Worm (Caenorhabditis elegans) whole organism, L4 larva: ENCODE measurements around the gene fmo-2.
"Not testable (repeated sequence)": the region's sequence is repeated elsewhere in the genome, so short reads cannot be mapped to it uniquely, and the experiment has no call there.

Source experiments
- egl-27 ChIP-seq: sonication (generic microtip); optimal IDR thresholded peaks from 3 replicates; lab custom pipeline; 2017; ENCODE audit warnings: missing biosample characterization, missing genetic modification reagents, missing genetic modification characterization
- mep-1 ChIP-seq: fragments of 150-350 bp; sonication (generic microtip); optimal IDR thresholded peaks from 3 replicates; lab custom pipeline; 2014; ENCODE audit warnings: missing biosample characterization, missing genetic modification characterization
- mes-2 ChIP-seq: sonication (generic microtip); optimal IDR thresholded peaks from 2 replicates; lab custom pipeline; 2016; ENCODE audit warnings: missing genotype, mild to moderate bottlenecking, missing genetic modification characterization, missing compliant biosample characterization; ENCODE audit not compliant: poor library complexity, severe bottlenecking
- nhr-77 ChIP-seq: fragments of 150-350 bp; optimal IDR thresholded peaks from 2 replicates; lab custom pipeline; 2014; ENCODE audit warnings: missing biosample characterization, missing genetic modification characterization
- ztf-11 ChIP-seq: fragments of 150-350 bp; optimal IDR thresholded peaks from 2 replicates; lab custom pipeline; 2014; ENCODE audit warnings: missing biosample characterization, missing genetic modification characterization

DNA sequence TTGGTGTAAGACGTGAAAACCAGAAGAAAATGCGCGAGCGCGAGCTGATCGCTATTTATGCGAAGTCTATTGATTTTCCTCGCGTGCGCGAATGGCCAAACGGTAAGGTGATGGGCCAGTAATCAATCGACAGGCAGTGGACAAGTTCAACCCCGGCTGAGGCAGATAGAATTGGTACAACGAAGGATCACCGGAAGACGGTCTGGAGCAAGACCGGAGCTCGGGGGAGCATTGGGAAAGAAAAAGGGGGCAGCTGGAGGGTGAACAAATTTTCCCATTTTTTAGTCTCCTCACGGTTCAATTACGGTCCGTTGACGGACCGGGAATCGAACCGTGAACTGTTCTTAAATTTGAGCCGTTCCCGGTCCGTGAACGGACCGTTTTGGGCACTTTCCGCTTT lies 24.0 kb upstream of the fmo-2 start:
- not testable (repeated sequence) for TF ChIP-seq mep-1, mes-2, ztf-11, nhr-77, egl-27 (tag; lab: Kevin White, UChicago)
